Fruit fly (Drosophila melanogaster) whole organism: ENCODE results near the gene Npc2h.

Experiments
- CG8478 ChIP-seq: fragments of >200 bp; optimal IDR thresholded peaks from 2 replicates; lab custom pipeline; 2018; ENCODE audit warnings: inconsistent platforms
- EcR ChIP-seq, 2 experiments: fragments of >200 bp; optimal IDR thresholded peaks; 2 replicates each; lab custom pipeline; 2017; ENCODE audit warnings: missing biosample characterization in 2 of 2, missing genetic modification characterization in 2 of 2, missing genetic modification reagents in 2 of 2
- psq ChIP-seq: fragments of >200 bp; optimal IDR thresholded peaks from 2 replicates; lab custom pipeline; 2017
- usp ChIP-seq: fragments of >200 bp; optimal IDR thresholded peaks from 2 replicates; lab custom pipeline; 2017; ENCODE audit warnings: missing biosample characterization, missing genetic modification characterization, mixed read lengths

- TF ChIP-seq EcR (GFP tag; optimal IDR thresholded peaks at IDR 0.05; lab: Kevin White, UChicago), result no peak
- no peak for TF ChIP-seq psq (lab: Kevin White, UChicago)
- TF ChIP-seq usp (GFP tag; lab: Kevin White, UChicago), result no peak
- no peak for TF ChIP-seq CG8478 (lab: Kevin White, UChicago)
Measured at dm6 chr3R:30781116-30781515, 35.0 kb upstream of the Npc2h start.
